Worm (Caenorhabditis elegans) whole organism, L3 larva: ENCODE data around the gene gldi-7.

ENCODE experiments used
- aly-2 ChIP-seq: fragments of 150-350 bp; optimal IDR thresholded peaks from 2 replicates; lab custom pipeline; 2014; ENCODE audit warnings: missing biosample characterization, missing genetic modification characterization
- daf-12 ChIP-seq: fragments of 150-350 bp; optimal IDR thresholded peaks from 2 replicates; lab custom pipeline; 2014; ENCODE audit warnings: missing biosample characterization, missing genetic modification reagents, missing genetic modification characterization
- fkh-2 ChIP-seq: fragments of 150-350 bp; optimal IDR thresholded peaks from 2 replicates; lab custom pipeline; 2014; ENCODE audit warnings: missing biosample characterization, missing genetic modification reagents, missing genetic modification characterization

DNA sequence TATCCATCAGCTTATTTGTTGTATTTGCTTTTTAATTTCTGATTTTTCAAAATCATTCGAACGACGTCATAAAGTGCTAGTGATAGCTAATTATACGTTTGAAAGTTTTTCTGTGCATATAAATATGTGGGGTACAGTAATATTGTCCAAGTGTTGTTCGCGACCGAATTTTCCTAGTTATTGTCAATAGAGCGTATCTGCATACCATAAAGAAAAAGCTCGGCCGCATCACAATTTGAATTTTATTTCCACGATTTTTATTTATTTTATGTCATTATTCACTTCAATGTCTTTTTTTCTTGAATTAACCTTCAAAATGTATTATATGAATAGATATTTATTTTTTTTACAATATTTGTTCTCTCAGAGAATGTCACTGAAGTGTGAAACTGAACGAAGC lies 14.2 kb downstream of the gldi-7 start, which contains the start of gene rnh-2:
- TF ChIP-seq daf-12 (tag; lab: Kevin White, UChicago) (no peak), aly-2 (tag; lab: Kevin White, UChicago) (no peak), fkh-2 (tag; lab: Kevin White, UChicago) (no peak)
